Worm (Caenorhabditis elegans) whole organism, midembryonic: ENCODE results near the gene F57G12.1.

ENCODE experiments used
- T22C8.4 ChIP-seq: fragments of 200-800 bp; sonication (Bioruptor generic); IDR thresholded peaks from 2 replicates; pipeline ENCODE4 v1.3.6; 2022; ENCODE audit warnings: missing genetic modification characterization, missing compliant biosample characterization
- cog-1 ChIP-seq: sonication (generic microtip); optimal IDR thresholded peaks from 2 replicates; lab custom pipeline; 2016; ENCODE audit warnings: missing genetic modification characterization, missing compliant biosample characterization
- flt-1 ChIP-seq: fragments of 200-800 bp; sonication (Bioruptor generic); IDR thresholded peaks from 2 replicates; pipeline ENCODE4 v1.3.6; 2022; ENCODE audit warnings: missing genetic modification characterization, missing compliant biosample characterization
- klf-2 ChIP-seq: fragments of 200-800 bp; sonication (Bioruptor generic); conservative IDR thresholded peaks from 2 replicates; pipeline ENCODE4 v1.3.6; 2022; ENCODE audit warnings: missing genetic modification reagents, missing genetic modification characterization, missing compliant biosample characterization
- med-1 ChIP-seq: sonication (generic microtip); optimal IDR thresholded peaks from 2 replicates; lab custom pipeline; 2017; ENCODE audit warnings: missing genetic modification characterization, mild to moderate bottlenecking, missing compliant biosample characterization, antibody characterized with exemption, missing genetic modification reagents; ENCODE audit not compliant: insufficient read depth
- ref-1 ChIP-seq: fragments of 200-800 bp; sonication (Bioruptor generic); conservative IDR thresholded peaks from 2 replicates; pipeline ENCODE4 v1.3.6; 2022; ENCODE audit warnings: missing genetic modification reagents, missing genetic modification characterization, missing compliant biosample characterization
- tab-1 ChIP-seq: fragments of 200-800 bp; sonication (Bioruptor generic); IDR thresholded peaks from 2 replicates; pipeline ENCODE4 v1.3.6; 2022; ENCODE audit warnings: missing genetic modification characterization, missing compliant biosample characterization
- ztf-23 ChIP-seq: fragments of 200-800 bp; sonication (Bioruptor generic); IDR thresholded peaks from 2 replicates; pipeline ENCODE4 v1.3.6; 2022; ENCODE audit warnings: missing genetic modification reagents, missing genetic modification characterization, missing compliant biosample characterization
- ztf-29 ChIP-seq: fragments of 200-800 bp; sonication (Bioruptor generic); IDR thresholded peaks from 2 replicates; pipeline ENCODE4 v1.3.6; 2022; ENCODE audit warnings: missing genetic modification reagents, missing genetic modification characterization, missing compliant biosample characterization

The F57G12.1 gene

ce11 chrX:12171631-12172348 is at the start of gene F57G12.1:
F57G12.1 (minus strand) TSS chrX:12171681.
- TF ChIP-seq T22C8.4 (GFP tag; lab: Robert Waterston, UW) = no peak
- no peak for TF ChIP-seq ztf-29 (GFP tag; lab: Robert Waterston, UW)
- TF ChIP-seq tab-1 (GFP tag; lab: Robert Waterston, UW) = peak; percentile 59; the same call in 1 of the 2 replicates
- TF ChIP-seq flt-1 = 0 out of 2 replicates have a peak, but pooled peaks have one; percentile 66
- no peak for TF ChIP-seq ztf-23 (GFP tag; lab: Robert Waterston, UW)
- TF ChIP-seq ref-1 (GFP tag; lab: Robert Waterston, UW) = no peak
- TF ChIP-seq cog-1 (tag; lab: Kevin White, UChicago) = peak; percentile 85
- no peak for TF ChIP-seq med-1 (GFP tag; lab: Kevin White, UChicago)
- TF ChIP-seq klf-2 (GFP tag; lab: Robert Waterston, UW) = 0 out of 2 replicates have a peak, but pooled peaks have one; percentile 16

ce11 chrX:12219477-12219876 is 48.0 kb upstream of the F57G12.1 start, which contains the start of gene cest-8:
cest-8 (plus strand) TSS chrX:12219660.
- TF ChIP-seq ztf-29 (GFP tag; lab: Robert Waterston, UW) (no peak), cog-1 (tag; lab: Kevin White, UChicago) (no peak), klf-2 (GFP tag; lab: Robert Waterston, UW) (no peak), ztf-23 (GFP tag; lab: Robert Waterston, UW) (no peak), tab-1 (GFP tag; lab: Robert Waterston, UW) (no peak), flt-1 (no peak), med-1 (GFP tag; lab: Kevin White, UChicago) (no peak), T22C8.4 (GFP tag; lab: Robert Waterston, UW) (no peak), ref-1 (GFP tag; lab: Robert Waterston, UW) (no peak)

ce11 chrX:12216943-12217342 is 45.5 kb upstream of the F57G12.1 start, which contains the start of gene C23H4.8:
C23H4.8 (plus strand) TSS chrX:12217243.
- TF ChIP-seq tab-1 (GFP tag; lab: Robert Waterston, UW) = no peak
- no peak for TF ChIP-seq ref-1 (GFP tag; lab: Robert Waterston, UW)
- no peak for TF ChIP-seq flt-1
- no peak for TF ChIP-seq T22C8.4 (GFP tag; lab: Robert Waterston, UW)
- no peak for TF ChIP-seq ztf-29 (GFP tag; lab: Robert Waterston, UW)
- TF ChIP-seq ztf-23 (GFP tag; lab: Robert Waterston, UW) = no peak
- TF ChIP-seq cog-1 (tag; lab: Kevin White, UChicago) = no peak
- TF ChIP-seq klf-2 (GFP tag; lab: Robert Waterston, UW) = no peak
- no peak for TF ChIP-seq med-1 (GFP tag; lab: Kevin White, UChicago)

DNA sequence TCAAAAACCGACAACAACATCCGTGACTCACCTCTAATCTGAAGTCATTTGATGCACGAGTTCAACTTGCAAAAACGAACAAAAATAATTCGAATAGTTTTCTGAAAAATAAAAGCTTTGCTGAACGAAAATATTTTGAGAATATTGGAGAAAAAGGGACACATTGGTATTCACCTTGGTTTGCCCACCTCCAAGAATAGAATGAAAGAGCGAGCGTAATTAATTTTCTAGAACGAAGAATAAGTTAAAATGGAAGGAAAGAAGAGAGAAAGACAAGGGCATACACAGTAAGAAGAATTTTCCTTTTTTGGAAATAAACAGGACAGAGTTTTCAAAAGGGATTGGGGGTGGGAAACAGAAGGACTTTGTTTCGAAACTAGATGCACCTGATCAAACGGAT is 41.3 kb upstream of the F57G12.1 start, which contains the start of gene cab-1:
TSS of gene cab-1 (minus strand) at position 101 of the 400 bp plus-strand sequence.
- TF ChIP-seq tab-1 (GFP tag; lab: Robert Waterston, UW) = no peak

ce11 chrX:12210145-12211032 is 38.9 kb upstream of the F57G12.1 start:
- TF ChIP-seq ztf-29 (GFP tag; lab: Robert Waterston, UW) (no peak), ztf-23 (GFP tag; lab: Robert Waterston, UW) (no peak), cog-1 (tag; lab: Kevin White, UChicago) (no peak), flt-1 (no peak), med-1 (GFP tag; lab: Kevin White, UChicago) (no peak), klf-2 (GFP tag; lab: Robert Waterston, UW) (no peak), tab-1 (GFP tag; lab: Robert Waterston, UW) (no peak), ref-1 (GFP tag; lab: Robert Waterston, UW) (no peak), T22C8.4 (GFP tag; lab: Robert Waterston, UW) (no peak)

- TF ChIP-seq klf-2 (GFP tag; lab: Robert Waterston, UW) (no peak), ztf-23 (GFP tag; lab: Robert Waterston, UW) (no peak), T22C8.4 (GFP tag; lab: Robert Waterston, UW) (no peak), ztf-29 (GFP tag; lab: Robert Waterston, UW) (no peak), flt-1 (no peak), med-1 (GFP tag; lab: Kevin White, UChicago) (no peak), cog-1 (tag; lab: Kevin White, UChicago) (no peak)
These were observed 35.6 kb upstream of the F57G12.1 start for ce11 chrX:12207078-12207477.

- TF ChIP-seq cog-1 (tag; lab: Kevin White, UChicago) (peak; percentile 18), ref-1 (GFP tag; lab: Robert Waterston, UW) (no peak)
These were observed 34.1 kb upstream of the F57G12.1 start for ce11 chrX:12205478-12206059.

- TF ChIP-seq flt-1 (no peak), ref-1 (GFP tag; lab: Robert Waterston, UW) (no peak), med-1 (GFP tag; lab: Kevin White, UChicago) (no peak), ztf-29 (GFP tag; lab: Robert Waterston, UW) (no peak), ztf-23 (GFP tag; lab: Robert Waterston, UW) (no peak), cog-1 (tag; lab: Kevin White, UChicago) (no peak), tab-1 (GFP tag; lab: Robert Waterston, UW) (no peak), klf-2 (GFP tag; lab: Robert Waterston, UW) (no peak), T22C8.4 (GFP tag; lab: Robert Waterston, UW) (no peak)
These were observed 32.9 kb upstream of the F57G12.1 start for ce11 chrX:12204334-12204733.
